In the genomic region with DNA sequence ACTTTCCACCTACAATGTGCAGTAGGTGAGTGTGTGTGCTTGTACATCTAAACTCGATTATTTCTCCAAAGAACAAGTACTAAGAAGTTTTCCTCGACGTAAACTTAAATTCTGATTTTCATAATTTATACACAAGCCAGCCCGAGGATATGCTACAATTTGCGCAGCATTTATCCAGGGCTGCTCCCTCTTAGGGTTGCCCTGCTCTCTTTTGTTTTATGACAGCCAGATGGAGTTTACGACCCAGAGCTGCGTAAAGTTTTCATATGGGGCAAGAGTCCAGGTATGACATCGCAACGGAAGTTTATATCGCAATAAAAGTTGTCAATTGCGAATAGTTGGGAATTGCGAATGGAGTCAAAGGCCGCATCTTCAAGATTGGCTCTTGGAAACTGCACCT, we compare ENCODE assay signal across 3 fruit fly cellular contexts.
TF ChIP-seq lines count a peak whose summit lies in the region.

No protein-coding gene starts in this region.

- TF ChIP-seq CTCF in S2 (optimal IDR thresholded peaks at IDR 0.05; lab: Kevin White, UChicago): peak; percentile 91 to 92
- peak; percentile 88 for TF ChIP-seq CTCF in whole organism, embryonic (GFP tag; optimal IDR thresholded peaks at IDR 0.05; lab: Kevin White, UChicago)

TF ChIP-seq in whole organism, adult, 20 proteins besides CTCF, POLR2A, EP300 and RAD21:
- TF ChIP-seq ovo (GFP tag; optimal IDR thresholded peaks at IDR 0.05; lab: Kevin White, UChicago) (no peak), CG14711 (tag; optimal IDR thresholded peaks at IDR 0.05; lab: Kevin White, UChicago) (peak; percentile 36)

TF ChIP-seq in whole organism, embryonic, 481 proteins besides CTCF, POLR2A, EP300 and RAD21:
- TF ChIP-seq trem (tag; optimal IDR thresholded peaks at IDR 0.05; lab: Kevin White, UChicago) (peak; percentile 10), az2 (GFP tag; optimal IDR thresholded peaks at IDR 0.05; lab: Kevin White, UChicago) (no peak), Opbp (GFP tag; IDR thresholded peaks at IDR 0.05; lab: Robert Waterston, UW; ENCODE audit: partially characterized antibody) (0 out of 3 replicates have a peak, but pooled peaks have one; percentile 13), cad (GFP tag; optimal IDR thresholded peaks at IDR 0.05; lab: Kevin White, UChicago) (peak; percentile 66), pros (GFP tag; optimal IDR thresholded peaks at IDR 0.05; lab: Kevin White, UChicago) (no peak), Dip2 (GFP tag; IDR thresholded peaks at IDR 0.05; lab: Robert Waterston, UW) (peak; percentile 83), amos (GFP tag; IDR thresholded peaks at IDR 0.05; lab: Robert Waterston, UW; ENCODE audit: partially characterized antibody) (peak; percentile 17; the same call in 1 of the 2 replicates), CG2199 (GFP tag; IDR thresholded peaks at IDR 0.05; lab: Robert Waterston, UW) (0 out of 3 replicates have a peak, but pooled peaks have one; percentile 64), stwl (tag; optimal IDR thresholded peaks at IDR 0.05; lab: Kevin White, UChicago) (peak; percentile 73), pita (GFP tag; optimal IDR thresholded peaks at IDR 0.05; lab: Kevin White, UChicago) (peak; percentile 9), tup (GFP tag; optimal IDR thresholded peaks at IDR 0.05; lab: Kevin White, UChicago) (no peak), CG7745 (tag; optimal IDR thresholded peaks at IDR 0.05; lab: Kevin White, UChicago) (no peak)
